Worm (Caenorhabditis elegans) whole organism, L3 larva: Measurements from ENCODE around the gene B0001.7.

ENCODE experiments used
- R02D3.7 ChIP-seq: fragments of 150-350 bp; optimal IDR thresholded peaks from 2 replicates; lab custom pipeline; 2014; ENCODE audit warnings: missing biosample characterization, missing genetic modification characterization
- ama-1 ChIP-seq: fragments of 150-350 bp; optimal IDR thresholded peaks from 2 replicates; lab custom pipeline; 2018
- egl-27 ChIP-seq: sonication (generic microtip); optimal IDR thresholded peaks from 4 replicates; lab custom pipeline; 2017; ENCODE audit warnings: missing biosample characterization, missing genetic modification reagents, missing genetic modification characterization
- elt-1 ChIP-seq: fragments of 150-350 bp; optimal IDR thresholded peaks from 2 replicates; lab custom pipeline; 2014; ENCODE audit warnings: missing biosample characterization, missing genetic modification characterization
- jun-1 ChIP-seq: fragments of 150-350 bp; optimal IDR thresholded peaks from 2 replicates; lab custom pipeline; 2014; ENCODE audit warnings: missing biosample characterization, missing genetic modification reagents, missing genetic modification characterization
- lin-15B ChIP-seq: fragments of 150-350 bp; optimal IDR thresholded peaks from 2 replicates; lab custom pipeline; 2014; ENCODE audit warnings: missing biosample characterization, missing genetic modification characterization
- nfya-1 ChIP-seq: sonication (generic microtip); optimal IDR thresholded peaks from 2 replicates; lab custom pipeline; 2017; ENCODE audit warnings: missing genetic modification characterization, mild to moderate bottlenecking, missing compliant biosample characterization, antibody characterized with exemption, moderate library complexity; ENCODE audit not compliant: insufficient read depth
- nhr-25 ChIP-seq: sonication (generic microtip); optimal IDR thresholded peaks from 2 replicates; lab custom pipeline; 2017; ENCODE audit warnings: missing biosample characterization, missing genetic modification characterization
- nhr-67 ChIP-seq: fragments of 150-350 bp; optimal IDR thresholded peaks from 2 replicates; lab custom pipeline; 2014; ENCODE audit warnings: missing biosample characterization, missing genetic modification characterization
- nhr-76 ChIP-seq: fragments of 150-350 bp; sonication (generic microtip); optimal IDR thresholded peaks from 5 replicates; lab custom pipeline; 2014; ENCODE audit warnings: missing biosample characterization, missing genetic modification characterization

DNA sequence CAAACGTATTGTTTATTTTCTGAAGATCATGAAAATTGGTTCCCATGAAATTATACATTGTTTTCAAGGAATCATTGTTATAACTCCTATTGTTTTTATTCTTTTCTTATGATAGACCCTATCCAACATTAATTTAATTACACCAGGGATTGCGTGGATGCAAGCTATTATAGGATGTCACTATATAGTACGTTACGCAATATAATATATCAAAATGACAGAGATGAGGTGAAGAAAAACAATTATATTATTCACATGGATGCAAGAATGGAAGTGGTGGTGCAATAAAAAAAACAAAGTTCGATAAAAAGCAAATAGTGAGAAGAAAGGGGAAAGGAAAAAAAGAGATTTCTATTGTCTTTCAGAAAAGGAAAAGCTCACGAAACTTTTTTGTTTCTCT lies 39.3 kb upstream of the B0001.7 start:
- TF ChIP-seq ama-1 (lab: Kevin White, UChicago), result no peak
- TF ChIP-seq elt-1 (tag; lab: Kevin White, UChicago), result no peak
- no peak for TF ChIP-seq nhr-76 (tag; lab: Kevin White, UChicago)
- TF ChIP-seq R02D3.7 (tag; lab: Kevin White, UChicago), result no peak
- no peak for TF ChIP-seq nhr-67
- TF ChIP-seq jun-1, result no peak
- TF ChIP-seq lin-15B (tag; lab: Kevin White, UChicago), result no peak
- TF ChIP-seq nhr-25 (tag; lab: Kevin White, UChicago), result no peak
- TF ChIP-seq nfya-1 (tag; lab: Kevin White, UChicago), result no peak
- no peak for TF ChIP-seq egl-27 (tag; lab: Kevin White, UChicago)
